Fruit fly (Drosophila melanogaster) whole organism: ENCODE measurements around the gene CG8087.

Source experiments
- CG8478 ChIP-seq: fragments of >200 bp; optimal IDR thresholded peaks from 2 replicates; lab custom pipeline; 2018; ENCODE audit warnings: inconsistent platforms
- EcR ChIP-seq, 2 experiments: fragments of >200 bp; optimal IDR thresholded peaks; 2 replicates each; lab custom pipeline; 2017; ENCODE audit warnings: missing biosample characterization in 2 of 2, missing genetic modification characterization in 2 of 2, missing genetic modification reagents in 2 of 2
- usp ChIP-seq: fragments of >200 bp; optimal IDR thresholded peaks from 2 replicates; lab custom pipeline; 2017; ENCODE audit warnings: missing biosample characterization, missing genetic modification characterization, mixed read lengths

DNA sequence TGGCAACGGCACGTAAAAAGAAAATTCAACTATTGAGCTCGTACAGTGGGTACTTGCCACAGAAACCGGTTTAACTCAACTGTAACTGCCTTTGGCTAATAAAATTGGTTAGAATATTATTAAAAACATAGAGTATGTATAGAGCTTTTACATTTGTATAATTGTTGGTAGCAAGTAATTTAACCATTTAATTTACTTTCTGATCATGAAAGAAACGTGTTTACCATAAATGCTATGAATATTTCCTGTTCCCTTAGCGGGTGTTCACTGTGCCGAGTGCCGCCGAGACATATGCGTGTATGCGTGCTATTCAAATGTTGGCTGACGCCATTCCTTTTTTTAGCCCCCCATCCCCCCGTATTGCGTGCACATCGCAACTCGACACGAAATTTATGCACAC is 15.9 kb downstream of the CG8087 start:
- no peak for TF ChIP-seq EcR (GFP tag; optimal IDR thresholded peaks at IDR 0.05; lab: Kevin White, UChicago)
- TF ChIP-seq usp (GFP tag; lab: Kevin White, UChicago), result no peak
- TF ChIP-seq CG8478 (lab: Kevin White, UChicago), result no peak
